Worm (Caenorhabditis elegans) whole organism, midembryonic: ENCODE results near the gene spdl-1.

Source experiments
- flt-1 ChIP-seq: fragments of 200-800 bp; sonication (Bioruptor generic); IDR thresholded peaks from 2 replicates; pipeline ENCODE4 v1.3.6; 2022; ENCODE audit warnings: missing genetic modification characterization, missing compliant biosample characterization
- klf-2 ChIP-seq: fragments of 200-800 bp; sonication (Bioruptor generic); conservative IDR thresholded peaks from 2 replicates; pipeline ENCODE4 v1.3.6; 2022; ENCODE audit warnings: missing genetic modification reagents, missing genetic modification characterization, missing compliant biosample characterization
- ref-1 ChIP-seq: fragments of 200-800 bp; sonication (Bioruptor generic); conservative IDR thresholded peaks from 2 replicates; pipeline ENCODE4 v1.3.6; 2022; ENCODE audit warnings: missing genetic modification reagents, missing genetic modification characterization, missing compliant biosample characterization

ce11 chrII:7809358-7809914 lies 28.1 kb downstream of the spdl-1 start:
- no peak for TF ChIP-seq ref-1 (GFP tag; lab: Robert Waterston, UW)
- no peak for TF ChIP-seq klf-2 (GFP tag; lab: Robert Waterston, UW)
- no peak for TF ChIP-seq flt-1
